Worm (Caenorhabditis elegans) whole organism, L2 larva: Measurements from ENCODE around the gene Y73B6BL.289.

Experiments
- F13H6.1 ChIP-seq: sonication (generic microtip); optimal IDR thresholded peaks from 2 replicates; lab custom pipeline; 2016; ENCODE audit warnings: missing genetic modification characterization, missing compliant biosample characterization
- Y55F3AM.14 ChIP-seq: fragments of 200-800 bp; sonication (Bioruptor generic); optimal IDR thresholded peaks from 2 replicates; lab custom pipeline; 2018; ENCODE audit warnings: mild to moderate bottlenecking, missing genetic modification characterization, missing compliant biosample characterization
- ZK546.5 ChIP-seq: sonication (generic microtip); optimal IDR thresholded peaks from 2 replicates; lab custom pipeline; 2017; ENCODE audit warnings: missing biosample characterization, missing genetic modification characterization
- alr-1 ChIP-seq: fragments of 150-350 bp; optimal IDR thresholded peaks from 2 replicates; lab custom pipeline; 2014; ENCODE audit warnings: missing biosample characterization, missing genetic modification characterization
- aly-2 ChIP-seq: fragments of 150-350 bp; optimal IDR thresholded peaks from 2 replicates; lab custom pipeline; 2014; ENCODE audit warnings: missing biosample characterization, missing genetic modification characterization
- ceh-16 ChIP-seq: fragments of 150-350 bp; optimal IDR thresholded peaks from 2 replicates; lab custom pipeline; 2014; ENCODE audit warnings: missing biosample characterization, missing genetic modification characterization
- ceh-82 ChIP-seq: fragments of 150-350 bp; optimal IDR thresholded peaks from 2 replicates; lab custom pipeline; 2014; ENCODE audit warnings: missing biosample characterization, missing genetic modification characterization
- crh-2 ChIP-seq: sonication (generic microtip); optimal IDR thresholded peaks from 2 replicates; lab custom pipeline; 2017; ENCODE audit warnings: missing biosample characterization, missing genetic modification characterization
- dmd-4 ChIP-seq: sonication (generic microtip); optimal IDR thresholded peaks from 2 replicates; lab custom pipeline; 2017; ENCODE audit warnings: missing biosample characterization, missing genetic modification characterization
- egl-27 ChIP-seq: sonication (generic microtip); optimal IDR thresholded peaks from 3 replicates; lab custom pipeline; 2017; ENCODE audit warnings: missing biosample characterization, missing genetic modification reagents, missing genetic modification characterization
- elt-1 ChIP-seq: fragments of 150-350 bp; optimal IDR thresholded peaks from 2 replicates; lab custom pipeline; 2014; ENCODE audit warnings: missing biosample characterization, missing genetic modification characterization
- elt-3 ChIP-seq: sonication (generic microtip); optimal IDR thresholded peaks from 2 replicates; lab custom pipeline; 2017; ENCODE audit warnings: missing biosample characterization, missing genetic modification characterization
- fos-1 ChIP-seq: fragments of 150-350 bp; optimal IDR thresholded peaks from 2 replicates; lab custom pipeline; 2014; ENCODE audit warnings: missing biosample characterization, missing genetic modification characterization
- gmeb-1 ChIP-seq: fragments of 150-350 bp; optimal IDR thresholded peaks from 2 replicates; lab custom pipeline; 2014; ENCODE audit warnings: missing biosample characterization, missing genetic modification characterization
- lin-11 ChIP-seq: fragments of 150-350 bp; sonication (generic microtip); optimal IDR thresholded peaks from 2 replicates; lab custom pipeline; 2014; ENCODE audit warnings: missing biosample characterization, missing genetic modification characterization, inconsistent platforms, mixed read lengths
- lin-13 ChIP-seq: fragments of 150-350 bp; optimal IDR thresholded peaks from 2 replicates; lab custom pipeline; 2014; ENCODE audit warnings: missing biosample characterization, missing genetic modification reagents, missing genetic modification characterization
- lin-39 ChIP-seq: fragments of 150-350 bp; optimal IDR thresholded peaks from 2 replicates; lab custom pipeline; 2014; ENCODE audit warnings: missing biosample characterization, missing genetic modification reagents, missing genetic modification characterization
- lsy-2 ChIP-seq, 2 experiments: fragments of 150-350 bp in 1 of 2; sonication (generic microtip) in 1 of 2; optimal IDR thresholded peaks; 2 replicates each; lab custom pipeline; 2014 to 2017; ENCODE audit warnings: missing biosample characterization in 2 of 2, missing genetic modification characterization in 2 of 2
- mab-5 ChIP-seq: fragments of 150-350 bp; optimal IDR thresholded peaks from 2 replicates; lab custom pipeline; 2014; ENCODE audit warnings: missing biosample characterization, missing genetic modification characterization
- mbf-1 ChIP-seq: sonication (generic microtip); optimal IDR thresholded peaks from 2 replicates; lab custom pipeline; 2017; ENCODE audit warnings: missing biosample characterization, missing genetic modification characterization
- mdl-1 ChIP-seq, 2 experiments: fragments of 150-350 bp in 1 of 2; sonication (generic microtip) in 1 of 2; optimal IDR thresholded peaks; 2 replicates each; lab custom pipeline; 2017; ENCODE audit warnings: missing biosample characterization in 2 of 2, missing genetic modification characterization in 2 of 2
- nhr-10 ChIP-seq: sonication (generic microtip); optimal IDR thresholded peaks from 2 replicates; lab custom pipeline; 2017; ENCODE audit warnings: missing biosample characterization, missing genetic modification characterization
- nhr-12 ChIP-seq: fragments of 150-350 bp; optimal IDR thresholded peaks from 2 replicates; lab custom pipeline; 2014; ENCODE audit warnings: missing biosample characterization, missing genetic modification characterization
- nhr-129 ChIP-seq: fragments of 150-350 bp; optimal IDR thresholded peaks from 2 replicates; lab custom pipeline; 2014; ENCODE audit warnings: missing biosample characterization, missing genetic modification characterization
- nhr-21 ChIP-seq: fragments of 150-350 bp; optimal IDR thresholded peaks from 2 replicates; lab custom pipeline; 2014; ENCODE audit warnings: missing biosample characterization, missing genetic modification characterization
- nhr-25 ChIP-seq: fragments of 150-350 bp; sonication (generic microtip); optimal IDR thresholded peaks from 3 replicates; lab custom pipeline; 2014; ENCODE audit warnings: missing biosample characterization, missing genetic modification characterization
- nhr-77 ChIP-seq: fragments of 150-350 bp; optimal IDR thresholded peaks from 2 replicates; lab custom pipeline; 2014; ENCODE audit warnings: missing biosample characterization, missing genetic modification characterization
- skn-1 ChIP-seq: sonication (generic microtip); optimal IDR thresholded peaks from 2 replicates; lab custom pipeline; 2017; ENCODE audit warnings: missing biosample characterization, missing genetic modification characterization
- sma-3 ChIP-seq: sonication (generic microtip); optimal IDR thresholded peaks from 2 replicates; lab custom pipeline; 2016; ENCODE audit warnings: missing genetic modification reagents, missing genetic modification characterization, missing compliant biosample characterization
- sma-9 ChIP-seq, 2 experiments: fragments of 150-350 bp in 1 of 2; sonication (generic microtip) in 1 of 2; optimal IDR thresholded peaks; 2 replicates each; lab custom pipeline; 2014 to 2016; ENCODE audit warnings: missing genetic modification characterization in 2 of 2, mild to moderate bottlenecking in 1 of 2, missing biosample characterization in 1 of 2, missing compliant biosample characterization in 1 of 2, missing genetic modification reagents in 1 of 2, moderate library complexity in 1 of 2
- snpc-4 ChIP-seq: fragments of 150-350 bp; optimal IDR thresholded peaks from 2 replicates; lab custom pipeline; 2014; ENCODE audit warnings: missing biosample characterization, missing genetic modification characterization
- unc-55 ChIP-seq: fragments of 150-350 bp; sonication (generic microtip); optimal IDR thresholded peaks from 3 replicates; lab custom pipeline; 2014; ENCODE audit warnings: missing biosample characterization, missing genetic modification reagents, missing genetic modification characterization
- zag-1 ChIP-seq: fragments of 150-350 bp; optimal IDR thresholded peaks from 2 replicates; lab custom pipeline; 2014; ENCODE audit warnings: missing biosample characterization, missing genetic modification characterization
- ztf-1 ChIP-seq: fragments of 200-800 bp; sonication (Bioruptor generic); conservative IDR thresholded peaks from 2 replicates; pipeline ENCODE4 v1.3.6; 2022; ENCODE audit warnings: missing genetic modification characterization, missing compliant biosample characterization
- ztf-11 ChIP-seq: sonication (generic microtip); optimal IDR thresholded peaks from 2 replicates; lab custom pipeline; 2017; ENCODE audit warnings: missing biosample characterization, missing genetic modification characterization
- ztf-4 ChIP-seq: fragments of 150-350 bp; optimal IDR thresholded peaks from 2 replicates; lab custom pipeline; 2014; ENCODE audit warnings: missing biosample characterization, missing genetic modification characterization

Gene Y73B6BL.289

DNA sequence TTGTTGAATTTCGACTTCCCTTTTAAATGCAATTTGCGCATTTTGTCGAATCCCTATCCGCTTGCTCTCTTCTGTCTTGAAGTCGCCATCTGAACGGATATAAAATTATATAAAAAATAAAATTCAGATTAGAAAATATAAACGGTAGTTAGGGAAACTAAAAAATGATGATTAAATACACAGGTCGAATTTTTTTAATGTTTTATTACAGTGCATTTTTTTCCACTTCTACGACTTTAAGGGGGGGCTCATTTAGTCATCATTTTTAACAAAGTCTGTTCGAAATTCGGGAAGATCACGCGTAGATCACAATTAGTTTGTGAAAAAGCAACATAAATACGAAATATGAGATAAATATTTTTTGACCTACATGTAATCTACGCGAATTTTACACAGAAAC is 4.4 kb upstream of the Y73B6BL.289 start, which contains the start of gene Y73B6BL.14:
Gene Y73B6BL.14 (minus strand): TSS at position 101 of the 400 bp plus-strand sequence.
- no peak for TF ChIP-seq aly-2 (tag; lab: Kevin White, UChicago)
- TF ChIP-seq lin-11 (tag; lab: Kevin White, UChicago) = no peak

DNA sequence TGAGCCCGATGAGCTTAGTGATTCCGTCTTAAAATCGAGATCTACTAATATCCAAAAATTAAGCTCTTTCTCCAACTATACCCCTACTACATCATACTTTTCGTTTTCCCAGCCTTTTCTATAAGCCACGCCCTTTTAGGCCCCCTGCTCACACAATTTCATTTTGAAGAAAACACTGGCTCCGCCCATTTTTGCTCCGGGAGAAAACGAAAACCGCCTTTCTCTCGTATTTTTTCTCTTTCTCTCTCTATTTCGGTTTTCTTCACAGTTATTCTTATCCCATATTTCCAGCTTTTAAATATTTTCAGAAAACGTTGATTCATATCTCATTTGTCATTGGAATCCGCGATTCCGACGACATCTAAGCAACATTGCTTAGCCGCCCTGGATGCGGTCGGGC is 14.4 kb downstream of the Y73B6BL.289 start, which contains the start of gene Y73B6BL.47:
Gene Y73B6BL.47 (plus strand): TSS at position 301 of the 400 bp plus-strand sequence.
- TF ChIP-seq fos-1 (tag; lab: Kevin White, UChicago) (no peak), nhr-10 (no peak)

DNA sequence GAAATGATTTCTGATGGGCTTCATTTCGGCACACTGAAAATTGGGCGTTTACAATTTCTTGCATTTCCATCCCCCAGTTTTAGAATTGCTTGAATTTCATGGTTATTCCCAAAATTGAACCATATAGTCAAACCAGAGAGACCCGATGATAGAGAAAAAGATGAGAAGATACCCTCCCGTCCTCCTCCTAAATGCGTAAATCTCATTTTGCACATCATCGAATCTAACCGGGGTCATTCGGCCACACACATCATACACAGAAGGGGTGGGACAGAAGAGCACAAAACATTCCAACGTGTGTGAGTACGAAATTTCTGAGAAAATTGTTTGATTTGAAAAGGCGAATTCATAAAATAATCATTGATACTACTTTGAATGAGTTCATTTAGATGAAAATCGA is 16.3 kb downstream of the Y73B6BL.289 start:
- TF ChIP-seq mbf-1 (tag; lab: Kevin White, UChicago) (no peak), dmd-4 (tag; lab: Kevin White, UChicago) (no peak), elt-3 (tag; lab: Kevin White, UChicago) (no peak), F13H6.1 (no peak), ztf-1 (GFP tag; lab: Robert Waterston, UW) (no peak)

DNA sequence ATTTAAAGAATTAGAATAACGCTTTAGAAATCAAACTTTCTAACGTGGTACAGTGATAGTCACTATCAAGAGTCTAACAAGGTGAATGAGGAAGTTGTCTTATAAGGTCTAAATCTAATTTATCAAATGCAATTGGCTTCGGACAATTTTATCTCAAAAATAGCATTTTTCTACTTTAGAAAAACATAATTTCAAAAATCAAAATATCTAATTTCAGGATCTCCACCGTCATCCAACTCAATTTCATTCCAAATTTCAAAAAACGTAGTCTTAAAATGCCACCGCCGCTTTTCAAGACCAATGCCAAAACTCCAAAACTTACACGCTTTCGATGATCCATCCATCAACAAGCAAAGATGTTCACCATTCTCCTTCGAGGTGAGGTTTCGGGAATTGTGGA is 17.7 kb downstream of the Y73B6BL.289 start, which contains the start of gene Y73B6BL.270:
Gene Y73B6BL.270 (plus strand): TSS at position 301 of the 400 bp plus-strand sequence.
- TF ChIP-seq ceh-16 (no peak), lsy-2 (tag; optimal IDR thresholded peaks at IDR 0.05; lab: Kevin White, UChicago) (no peak), lin-39 (no peak), nhr-21 (no peak), fos-1 (tag; lab: Kevin White, UChicago) (no peak), ztf-4 (tag; lab: Kevin White, UChicago) (no peak), nhr-129 (tag; lab: Kevin White, UChicago) (no peak), mdl-1 (tag; optimal IDR thresholded peaks at IDR 0.05; lab: Kevin White, UChicago) (no peak), mab-5 (no peak), nhr-12 (tag; lab: Kevin White, UChicago) (no peak), lin-13 (GFP tag; lab: Kevin White, UChicago) (no peak), gmeb-1 (tag; lab: Kevin White, UChicago) (no peak), nhr-77 (tag; lab: Kevin White, UChicago) (no peak)

DNA sequence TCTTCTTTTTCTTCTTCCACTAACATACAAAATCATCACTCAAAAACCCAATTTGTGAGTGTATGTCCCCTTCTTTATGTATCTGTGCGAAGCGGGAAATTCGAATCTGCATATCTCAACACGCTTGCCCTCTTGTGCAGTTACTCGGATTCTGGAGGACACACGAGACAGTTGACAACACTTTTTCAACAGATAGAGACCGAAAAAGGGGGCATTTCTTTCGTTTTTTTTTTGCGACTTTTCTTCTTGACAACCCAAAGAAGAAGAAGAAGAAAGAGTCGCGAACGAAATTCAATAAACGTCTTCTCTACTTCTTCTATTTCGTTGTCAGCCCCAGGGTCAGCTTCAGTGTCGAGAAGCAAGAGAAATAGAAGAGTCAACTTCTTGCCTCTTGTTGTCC is 18.7 kb downstream of the Y73B6BL.289 start:
- no peak for TF ChIP-seq unc-55 (GFP tag; lab: Kevin White, UChicago)
- TF ChIP-seq ztf-4 (tag; lab: Kevin White, UChicago) = no peak
- TF ChIP-seq Y55F3AM.14 (GFP tag; lab: Kevin White, UChicago) = no peak
- peak; percentile 5 for TF ChIP-seq zag-1 (tag; lab: Kevin White, UChicago)
- TF ChIP-seq ceh-16 = no peak

DNA sequence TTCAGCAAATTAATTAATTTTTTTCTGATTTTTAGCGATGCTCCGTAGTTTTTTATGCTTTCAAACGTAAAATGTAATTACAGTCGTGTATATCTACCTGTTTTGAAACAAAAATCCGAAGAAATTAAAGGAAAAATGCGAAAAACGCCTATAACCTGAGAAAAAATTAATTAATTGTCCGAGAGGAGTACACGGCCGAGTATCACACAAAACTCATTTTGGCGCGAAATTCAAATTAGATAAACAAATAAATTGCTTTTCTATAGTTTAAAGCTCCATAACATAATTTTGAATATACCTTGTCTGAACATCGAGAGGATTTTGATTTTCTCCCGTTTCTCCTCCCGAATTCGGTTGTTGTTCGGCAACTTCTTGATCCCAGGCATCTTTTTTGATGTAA is 22.2 kb downstream of the Y73B6BL.289 start:
- peak; percentile 43 for TF ChIP-seq nhr-25
- no peak for TF ChIP-seq mab-5
- TF ChIP-seq sma-9 (GFP tag; optimal IDR thresholded peaks at IDR 0.05; lab: Kevin White, UChicago) = peak; percentile 7
- TF ChIP-seq sma-9 (tag; optimal IDR thresholded peaks at IDR 0.05; lab: Kevin White, UChicago) = no peak
- TF ChIP-seq snpc-4 (tag; lab: Kevin White, UChicago) = no peak
- peak in 1 of 2 experiments; percentile 48 for TF ChIP-seq lsy-2 (tag; optimal IDR thresholded peaks at IDR 0.05; lab: Kevin White, UChicago)
- no peak for TF ChIP-seq mbf-1 (tag; lab: Kevin White, UChicago)
- TF ChIP-seq ZK546.5 = no peak
- no peak for TF ChIP-seq ceh-82 (tag; lab: Kevin White, UChicago)
- TF ChIP-seq ztf-11 (tag; lab: Kevin White, UChicago) = no peak
- no peak for TF ChIP-seq alr-1 (tag; lab: Kevin White, UChicago)
- no peak for TF ChIP-seq nhr-21
- no peak for TF ChIP-seq elt-1 (tag; lab: Kevin White, UChicago)
- TF ChIP-seq egl-27 (tag; lab: Kevin White, UChicago) = no peak
- TF ChIP-seq nhr-77 (tag; lab: Kevin White, UChicago) = no peak
- TF ChIP-seq F13H6.1 = no peak
- peak; percentile 0 for TF ChIP-seq crh-2 (tag; lab: Kevin White, UChicago)
- TF ChIP-seq lin-13 (GFP tag; lab: Kevin White, UChicago) = no peak
- TF ChIP-seq lin-39 = no peak
- TF ChIP-seq nhr-12 (tag; lab: Kevin White, UChicago) = no peak
- peak; percentile 26 for TF ChIP-seq unc-55 (GFP tag; lab: Kevin White, UChicago)
- TF ChIP-seq sma-3 (GFP tag; lab: Kevin White, UChicago) = peak; percentile 37
- TF ChIP-seq dmd-4 (tag; lab: Kevin White, UChicago) = no peak
- TF ChIP-seq skn-1 (tag; lab: Kevin White, UChicago) = no peak
- peak; percentile 82 for TF ChIP-seq gmeb-1 (tag; lab: Kevin White, UChicago)
